Fruit fly (Drosophila melanogaster) ovary, adult (tissue): ENCODE results near the gene Dnai2.

Experiments
- CG17801 ChIP-seq: fragments of 200-800 bp; optimal IDR thresholded peaks from 2 replicates; lab custom pipeline; 2019; ENCODE audit warnings: missing biosample characterization, mild to moderate bottlenecking, missing genetic modification characterization, moderate library complexity; ENCODE audit not compliant: partially characterized antibody

The Dnai2 gene

dm6 chr3L:11704902-11705546 lies 6.0 kb upstream of the Dnai2 start:
- TF ChIP-seq CG17801 (GFP tag; lab: Kevin White, UChicago), result no peak

dm6 chr3L:11703579-11703978 lies 4.5 kb upstream of the Dnai2 start:
- no peak for TF ChIP-seq CG17801 (GFP tag; lab: Kevin White, UChicago)

- no peak for TF ChIP-seq CG17801 (GFP tag; lab: Kevin White, UChicago)
Measured at dm6 chr3L:11701649-11702048, 2.6 kb upstream of the Dnai2 start.

dm6 chr3L:11696294-11697116 lies 2.6 kb downstream of the Dnai2 start, which contains the start of gene Dph1:
Gene Dph1, minus strand, starts transcription at chr3L:11696963.
- peak; percentile 75 for TF ChIP-seq CG17801 (GFP tag; lab: Kevin White, UChicago)

- TF ChIP-seq CG17801 (GFP tag; lab: Kevin White, UChicago), result no peak
Measured at dm6 chr3L:11695827-11696226, 3.2 kb downstream of the Dnai2 start.

- no peak for TF ChIP-seq CG17801 (GFP tag; lab: Kevin White, UChicago)
Measured at dm6 chr3L:11695063-11695462, 4.0 kb downstream of the Dnai2 start.

dm6 chr3L:11692853-11693252 lies 6.2 kb downstream of the Dnai2 start:
- no peak for TF ChIP-seq CG17801 (GFP tag; lab: Kevin White, UChicago)

- no peak for TF ChIP-seq CG17801 (GFP tag; lab: Kevin White, UChicago)
Measured at dm6 chr3L:11691203-11691797, 7.8 kb downstream of the Dnai2 start, which contains the start of the genes Pldn and CG14135. Gene Pldn, minus strand, starts transcription at chr3L:11691399. Gene CG14135, plus strand, starts transcription at chr3L:11691571.

dm6 chr3L:11689832-11690602 lies 9.0 kb downstream of the Dnai2 start:
- peak; percentile 48 for TF ChIP-seq CG17801 (GFP tag; lab: Kevin White, UChicago)

dm6 chr3L:11685876-11686275 lies 13.2 kb downstream of the Dnai2 start:
- no peak for TF ChIP-seq CG17801 (GFP tag; lab: Kevin White, UChicago)

dm6 chr3L:11684522-11684851 lies 14.6 kb downstream of the Dnai2 start:
- TF ChIP-seq CG17801 (GFP tag; lab: Kevin White, UChicago), result no peak

- peak; percentile 38 for TF ChIP-seq CG17801 (GFP tag; lab: Kevin White, UChicago)
Measured at dm6 chr3L:11683819-11684521, 15.1 kb downstream of the Dnai2 start, which contains the start of gene Sugb. Gene Sugb, plus strand, starts transcription at chr3L:11683980.

dm6 chr3L:11681794-11682193 lies 17.3 kb downstream of the Dnai2 start, which contains the start of gene TfIIEalpha:
Gene TfIIEalpha, plus strand, starts transcription at chr3L:11682038.
- TF ChIP-seq CG17801 (GFP tag; lab: Kevin White, UChicago), result peak; percentile 24

dm6 chr3L:11680298-11680697 lies 18.8 kb downstream of the Dnai2 start, which contains the start of gene CG32085:
Gene CG32085, minus strand, starts transcription at chr3L:11680344.
- TF ChIP-seq CG17801 (GFP tag; lab: Kevin White, UChicago), result no peak
